Fruit fly (Drosophila melanogaster) whole organism, prepupa: ENCODE measurements around the gene alt.

Experiments used
- Blimp-1 ChIP-seq: fragments of 200-800 bp; sonication (Bioruptor generic); optimal IDR thresholded peaks from 3 replicates; lab custom pipeline; 2017; ENCODE audit warnings: missing biosample characterization, missing genetic modification characterization, mild to moderate bottlenecking, moderate library complexity, missing genetic modification reagents
- CG10669 ChIP-seq: fragments of 200-800 bp; sonication (Bioruptor generic); optimal IDR thresholded peaks from 3 replicates; lab custom pipeline; 2018; ENCODE audit warnings: missing biosample characterization, mild to moderate bottlenecking, missing genetic modification characterization, moderate library complexity
- CG11762 ChIP-seq: fragments of 200-800 bp; sonication (Bioruptor generic); optimal IDR thresholded peaks from 3 replicates; lab custom pipeline; 2016; ENCODE audit warnings: missing biosample characterization, missing genetic modification characterization; ENCODE audit not compliant: insufficient read depth
- CG11902 ChIP-seq: fragments of 200-800 bp; sonication (Bioruptor generic); optimal IDR thresholded peaks from 3 replicates; lab custom pipeline; 2016; ENCODE audit warnings: missing biosample characterization, missing genetic modification characterization
- CG15336 ChIP-seq: fragments of 200-800 bp; sonication (Bioruptor generic); IDR thresholded peaks from 2 replicates; pipeline ENCODE4 v1.3.6; 2022; ENCODE audit warnings: missing biosample characterization, missing genetic modification characterization
- CG1621 ChIP-seq: fragments of 200-800 bp; sonication (Bioruptor generic); optimal IDR thresholded peaks from 3 replicates; lab custom pipeline; 2018; ENCODE audit warnings: missing biosample characterization, mild to moderate bottlenecking, missing genetic modification characterization
- CG16779 ChIP-seq: fragments of 200-800 bp; sonication (Bioruptor generic); optimal IDR thresholded peaks from 3 replicates; lab custom pipeline; 2017; ENCODE audit warnings: missing biosample characterization, mild to moderate bottlenecking, missing genetic modification characterization
- CG31627 ChIP-seq: fragments of 200-800 bp; sonication (Bioruptor generic); optimal IDR thresholded peaks from 3 replicates; lab custom pipeline; 2016; ENCODE audit warnings: missing biosample characterization, missing genetic modification characterization
- CG32006 ChIP-seq: fragments of 200-800 bp; sonication (Bioruptor generic); optimal IDR thresholded peaks from 3 replicates; lab custom pipeline; 2017; ENCODE audit warnings: missing biosample characterization, mild to moderate bottlenecking, missing genetic modification characterization
- CG3919 ChIP-seq: fragments of 200-800 bp; sonication (Bioruptor generic); optimal IDR thresholded peaks from 3 replicates; lab custom pipeline; 2016; ENCODE audit warnings: missing biosample characterization, missing genetic modification characterization
- CG4318 ChIP-seq: fragments of 200-800 bp; sonication (Bioruptor generic); optimal IDR thresholded peaks from 3 replicates; lab custom pipeline; 2017; ENCODE audit warnings: missing biosample characterization, mild to moderate bottlenecking, missing genetic modification characterization
- CG6163 ChIP-seq: fragments of 200-800 bp; sonication (Bioruptor generic); IDR thresholded peaks from 3 replicates; pipeline ENCODE4 v1.3.6; 2022; ENCODE audit warnings: missing biosample characterization, missing genetic modification characterization
- CG6276 ChIP-seq: fragments of 200-800 bp; sonication (Bioruptor generic); optimal IDR thresholded peaks from 2 replicates; lab custom pipeline; 2017; ENCODE audit warnings: missing biosample characterization, mild to moderate bottlenecking, missing genetic modification characterization
- CG6808 ChIP-seq: fragments of 200-800 bp; sonication (Bioruptor generic); optimal IDR thresholded peaks from 3 replicates; lab custom pipeline; 2017; ENCODE audit warnings: missing biosample characterization, missing genetic modification characterization, mild to moderate bottlenecking, moderate library complexity, missing genetic modification reagents
- CG6854 ChIP-seq: fragments of 200-800 bp; sonication (Bioruptor generic); optimal IDR thresholded peaks from 2 replicates; lab custom pipeline; 2017; ENCODE audit warnings: missing biosample characterization, mild to moderate bottlenecking, missing genetic modification characterization
- CG8119 ChIP-seq: fragments of 200-800 bp; sonication (Bioruptor generic); IDR thresholded peaks from 3 replicates; pipeline ENCODE4 v1.3.6; 2022; ENCODE audit warnings: missing biosample characterization, missing genetic modification characterization
- CG8319 ChIP-seq: fragments of 200-800 bp; sonication (Bioruptor generic); optimal IDR thresholded peaks from 3 replicates; lab custom pipeline; 2016; ENCODE audit warnings: missing biosample characterization, missing genetic modification characterization
- CG8632 ChIP-seq: fragments of 200-800 bp; sonication (Bioruptor generic); optimal IDR thresholded peaks from 3 replicates; lab custom pipeline; 2016; ENCODE audit warnings: missing biosample characterization, missing genetic modification characterization
- CG9139 ChIP-seq: fragments of 200-800 bp; sonication (Bioruptor generic); optimal IDR thresholded peaks from 3 replicates; lab custom pipeline; 2017; ENCODE audit warnings: missing biosample characterization, mild to moderate bottlenecking, missing genetic modification characterization
- Eip75B ChIP-seq: fragments of 200-800 bp; sonication (Bioruptor generic); optimal IDR thresholded peaks from 3 replicates; lab custom pipeline; 2016; ENCODE audit warnings: missing biosample characterization, missing genetic modification characterization
- Eip78C ChIP-seq: fragments of 200-800 bp; sonication (Bioruptor generic); peaks from one replicate; lab custom pipeline; 2016; ENCODE audit warnings: missing biosample characterization, missing genetic modification characterization
- Ets96B ChIP-seq: fragments of 200-800 bp; optimal IDR thresholded peaks from 2 replicates; lab custom pipeline; 2019; ENCODE audit warnings: missing biosample characterization, mild to moderate bottlenecking, missing genetic modification characterization, moderate library complexity
- Gug ChIP-seq: fragments of 200-800 bp; sonication (Bioruptor generic); IDR thresholded peaks from 2 replicates; pipeline ENCODE4 v1.3.6; 2022; ENCODE audit warnings: missing biosample characterization, missing genetic modification characterization
- Hr38 ChIP-seq: sonication (Bioruptor generic); optimal IDR thresholded peaks from 2 replicates; lab custom pipeline; 2016; ENCODE audit warnings: missing biosample characterization, missing genetic modification characterization
- Hr39 ChIP-seq: fragments of 200-800 bp; sonication (Bioruptor generic); optimal IDR thresholded peaks from 2 replicates; lab custom pipeline; 2016; ENCODE audit warnings: missing biosample characterization, missing genetic modification characterization
- Hr4 ChIP-seq: fragments of 200-800 bp; sonication (Bioruptor generic); optimal IDR thresholded peaks from 3 replicates; lab custom pipeline; 2016; ENCODE audit warnings: missing biosample characterization, missing genetic modification characterization
- Lpt ChIP-seq: fragments of 200-800 bp; sonication (Bioruptor generic); optimal IDR thresholded peaks from 3 replicates; lab custom pipeline; 2016; ENCODE audit warnings: missing biosample characterization, missing genetic modification characterization
- Met ChIP-seq: fragments of 200-800 bp; sonication (Bioruptor generic); optimal IDR thresholded peaks from 3 replicates; lab custom pipeline; 2016; ENCODE audit warnings: missing biosample characterization, missing genetic modification characterization
- OdsH ChIP-seq: fragments of 200-800 bp; sonication (Bioruptor generic); optimal IDR thresholded peaks from 3 replicates; lab custom pipeline; 2016; ENCODE audit warnings: missing biosample characterization, missing genetic modification characterization
- Smox ChIP-seq: fragments of 200-800 bp; sonication (Bioruptor generic); optimal IDR thresholded peaks from 3 replicates; lab custom pipeline; 2016; ENCODE audit warnings: missing biosample characterization, missing genetic modification characterization
- Sox102F ChIP-seq: fragments of 200-800 bp; sonication (Bioruptor generic); optimal IDR thresholded peaks from 2 replicates; lab custom pipeline; 2016; ENCODE audit warnings: missing biosample characterization, mild to moderate bottlenecking, missing genetic modification characterization
- Sox15 ChIP-seq: fragments of 200-800 bp; sonication (Bioruptor generic); optimal IDR thresholded peaks from 3 replicates; lab custom pipeline; 2016; ENCODE audit warnings: missing biosample characterization, missing genetic modification characterization
- achi ChIP-seq: fragments of 200-800 bp; sonication (Bioruptor generic); optimal IDR thresholded peaks from 3 replicates; lab custom pipeline; 2016; ENCODE audit warnings: missing biosample characterization, missing genetic modification characterization
- cyc ChIP-seq: fragments of 200-800 bp; sonication (Bioruptor generic); optimal IDR thresholded peaks from 3 replicates; lab custom pipeline; 2016; ENCODE audit warnings: missing biosample characterization, missing genetic modification characterization
- dac ChIP-seq: fragments of 200-800 bp; sonication (Bioruptor generic); optimal IDR thresholded peaks from 2 replicates; lab custom pipeline; 2017; ENCODE audit warnings: missing biosample characterization, mild to moderate bottlenecking, missing genetic modification characterization
- dsx ChIP-seq: fragments of 200-800 bp; optimal IDR thresholded peaks from 3 replicates; lab custom pipeline; 2019; ENCODE audit warnings: missing biosample characterization, mild to moderate bottlenecking, missing genetic modification characterization, moderate library complexity; ENCODE audit not compliant: poor library complexity, severe bottlenecking
- eg ChIP-seq: fragments of 200-800 bp; sonication (Bioruptor generic); IDR thresholded peaks from 3 replicates; pipeline ENCODE4 v1.3.6; 2022; ENCODE audit warnings: missing biosample characterization, missing genetic modification characterization
- esn ChIP-seq: fragments of 200-800 bp; sonication (Bioruptor generic); optimal IDR thresholded peaks from 2 replicates; lab custom pipeline; 2016; ENCODE audit warnings: missing biosample characterization, mild to moderate bottlenecking, missing genetic modification characterization, moderate library complexity
- fd59A ChIP-seq: fragments of 200-800 bp; sonication (Bioruptor generic); optimal IDR thresholded peaks from 2 replicates; lab custom pipeline; 2017; ENCODE audit warnings: missing biosample characterization, mild to moderate bottlenecking, missing genetic modification characterization, missing genetic modification reagents
- fkh ChIP-seq: fragments of 200-800 bp; sonication (Bioruptor generic); optimal IDR thresholded peaks from 3 replicates; lab custom pipeline; 2017; ENCODE audit warnings: missing biosample characterization, mild to moderate bottlenecking, missing genetic modification characterization, moderate library complexity
- lz ChIP-seq: fragments of 200-800 bp; sonication (Bioruptor generic); optimal IDR thresholded peaks from 3 replicates; lab custom pipeline; 2016; ENCODE audit warnings: missing biosample characterization, missing genetic modification characterization
- net ChIP-seq: fragments of 200-800 bp; sonication (Bioruptor generic); optimal IDR thresholded peaks from 3 replicates; lab custom pipeline; 2016; ENCODE audit warnings: missing biosample characterization, missing genetic modification characterization
- pdm3 ChIP-seq: fragments of 200-800 bp; sonication (Bioruptor generic); optimal IDR thresholded peaks from 3 replicates; lab custom pipeline; 2016; ENCODE audit warnings: missing biosample characterization, missing genetic modification characterization
- salr ChIP-seq, 2 experiments: fragments of 200-800 bp; sonication (Bioruptor generic); optimal IDR thresholded peaks; 3 replicates each; lab custom pipeline; 2016 to 2018; ENCODE audit warnings: missing biosample characterization in 2 of 2, missing genetic modification characterization in 2 of 2, mild to moderate bottlenecking in 1 of 2
- spab ChIP-seq: fragments of 200-800 bp; sonication (Bioruptor generic); optimal IDR thresholded peaks from 2 replicates; lab custom pipeline; 2017; ENCODE audit warnings: missing biosample characterization, mild to moderate bottlenecking, missing genetic modification characterization, missing genetic modification reagents
- ss ChIP-seq, 2 experiments: fragments of 200-800 bp; sonication (Bioruptor generic); optimal IDR thresholded peaks; 2 replicates in 1 of 2; 3 replicates in 1 of 2; lab custom pipeline; 2017 to 2018; ENCODE audit warnings: mild to moderate bottlenecking in 2 of 2, missing biosample characterization in 2 of 2, missing genetic modification characterization in 2 of 2, moderate library complexity in 1 of 2
- svp ChIP-seq: fragments of 200-800 bp; sonication (Bioruptor generic); peaks from one replicate; lab custom pipeline; 2016; ENCODE audit warnings: missing biosample characterization, missing genetic modification characterization
- topi ChIP-seq: fragments of 200-800 bp; sonication (Bioruptor generic); optimal IDR thresholded peaks from 3 replicates; lab custom pipeline; 2016; ENCODE audit warnings: missing biosample characterization, missing genetic modification characterization

alt gene

DNA sequence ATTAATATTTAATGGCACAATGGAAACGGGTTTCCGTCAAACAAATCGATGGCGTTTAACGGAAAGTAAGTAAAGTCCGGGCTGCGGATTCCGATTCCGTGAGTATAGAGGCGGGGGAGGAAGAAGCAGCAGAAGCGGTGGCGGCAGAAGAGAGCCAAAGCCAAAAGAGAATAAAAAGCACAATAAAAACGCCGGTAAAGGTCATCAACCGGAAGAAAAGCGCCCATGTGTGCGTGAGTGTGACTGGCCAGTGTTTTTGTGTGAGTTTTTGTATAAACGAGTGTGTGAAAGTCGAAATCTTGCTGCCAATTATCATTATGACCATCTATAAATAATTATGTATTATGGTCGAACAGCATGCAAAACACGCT is 2.1 kb downstream of the alt start:
- TF ChIP-seq Blimp-1 (GFP tag; lab: Kevin White, UChicago): peak; percentile 11
- peak; percentile 75 for TF ChIP-seq svp
- TF ChIP-seq CG4318: no peak
- no peak for TF ChIP-seq CG6854 (GFP tag; lab: Kevin White, UChicago)
- no peak for TF ChIP-seq CG15336
- no peak for TF ChIP-seq Hr4 (GFP tag; lab: Kevin White, UChicago)
- no peak for TF ChIP-seq Sox15 (GFP tag; lab: Kevin White, UChicago)
- TF ChIP-seq, all 60 proteins: peak for 2

dm6 chr3R:17679368-17679997 is 2.8 kb downstream of the alt start:
- TF ChIP-seq cyc (GFP tag; lab: Kevin White, UChicago) (peak; percentile 87), CG8119 (peak; percentile 91), esn (peak; percentile 95), Ets96B (tag; lab: Kevin White, UChicago) (peak; percentile 80), Sox102F (GFP tag; lab: Kevin White, UChicago) (peak; percentile 90), OdsH (GFP tag; lab: Kevin White, UChicago) (peak; percentile 91), CG31627 (GFP tag; lab: Kevin White, UChicago) (peak; percentile 86), CG10669 (GFP tag; lab: Kevin White, UChicago) (peak; percentile 82), CG15336 (peak; percentile 90), fd59A (GFP tag; lab: Kevin White, UChicago) (peak; percentile 77), net (GFP tag; lab: Kevin White, UChicago) (peak; percentile 90), CG11902 (peak; percentile 55), lz (GFP tag; lab: Kevin White, UChicago) (peak; percentile 91), fkh (GFP tag; lab: Kevin White, UChicago) (no peak), dac (GFP tag; lab: Kevin White, UChicago) (peak; percentile 45), Lpt (GFP tag; lab: Kevin White, UChicago) (peak; percentile 88), CG8632 (GFP tag; lab: Kevin White, UChicago) (peak; percentile 83), CG11762 (peak; percentile 86), achi (GFP tag; lab: Kevin White, UChicago) (peak; percentile 90), CG1621 (tag; lab: Kevin White, UChicago) (peak; percentile 53), salr (GFP tag; optimal IDR thresholded peaks at IDR 0.05; lab: Kevin White, UChicago) (peak; percentile 56 to 92), spab (peak; percentile 80), CG6163 (GFP tag; lab: Robert Waterston, UW) (peak; percentile 79), dsx (peak; percentile 85), CG16779 (tag; lab: Kevin White, UChicago) (peak; percentile 33), Eip78C (GFP tag; lab: Kevin White, UChicago) (peak; percentile 97), Hr39 (GFP tag; lab: Kevin White, UChicago) (peak; percentile 84), Sox15 (GFP tag; lab: Kevin White, UChicago) (peak; percentile 75), CG6808 (GFP tag; lab: Kevin White, UChicago) (peak; percentile 85), CG6276 (no peak), CG8319 (GFP tag; lab: Kevin White, UChicago) (peak; percentile 69), CG9139 (GFP tag; lab: Kevin White, UChicago) (peak; percentile 19), Gug (GFP tag; lab: Robert Waterston, UW) (peak; percentile 70), pdm3 (peak; percentile 51), CG3919 (GFP tag; lab: Kevin White, UChicago) (peak; percentile 90), Hr38 (GFP tag; lab: Kevin White, UChicago) (no peak), CG32006 (GFP tag; lab: Kevin White, UChicago) (peak; percentile 95), Blimp-1 (GFP tag; lab: Kevin White, UChicago) (peak; percentile 78), Eip75B (GFP tag; lab: Kevin White, UChicago) (peak; percentile 86), Smox (peak; percentile 91), Met (GFP tag; lab: Kevin White, UChicago) (peak; percentile 92), eg (no peak; the same call in 2 of the 3 replicates), CG6854 (GFP tag; lab: Kevin White, UChicago) (peak; percentile 89), topi (GFP tag; lab: Kevin White, UChicago) (peak; percentile 92), CG4318 (no peak), ss (GFP tag; optimal IDR thresholded peaks at IDR 0.05; lab: Kevin White, UChicago) (peak; percentile 68 to 80)
